Fruit fly (Drosophila melanogaster) whole organism, adult: ENCODE data around the gene CG15012.

Source experiments
- CG14711 ChIP-seq: fragments of 200-800 bp; sonication (Bioruptor generic); optimal IDR thresholded peaks from 2 replicates; lab custom pipeline; 2018; ENCODE audit warnings: missing biosample characterization, mild to moderate bottlenecking, missing genetic modification characterization, moderate library complexity
- CG7101 ChIP-seq: fragments of 200-800 bp; sonication (Bioruptor generic); optimal IDR thresholded peaks from 2 replicates; lab custom pipeline; 2018; ENCODE audit warnings: missing biosample characterization, mild to moderate bottlenecking, missing genetic modification characterization, moderate library complexity
- Mnt ChIP-seq: fragments of 200-800 bp; sonication (Bioruptor generic); optimal IDR thresholded peaks from 2 replicates; lab custom pipeline; 2016; ENCODE audit warnings: missing biosample characterization, mild to moderate bottlenecking, missing genetic modification characterization

- TF ChIP-seq CG14711 (tag; lab: Kevin White, UChicago) (peak; percentile 53), Mnt (GFP tag; lab: Kevin White, UChicago) (peak; percentile 100), CG7101 (tag; lab: Kevin White, UChicago) (peak; percentile 72)
Observed at dm6 chr3L:4282627-4283026, 9.4 kb downstream of the CG15012 start, which contains the start of gene CG11583.
